Worm (Caenorhabditis elegans) whole organism, L1 larva: ENCODE results near the gene acox-1.5.

Experiments used
- C16A3.4 ChIP-seq: fragments of 150-350 bp; optimal IDR thresholded peaks from 2 replicates; lab custom pipeline; 2014; ENCODE audit warnings: missing biosample characterization, missing genetic modification characterization
- C34B4.2 ChIP-seq: sonication (generic microtip); optimal IDR thresholded peaks from 2 replicates; lab custom pipeline; 2017; ENCODE audit warnings: mild to moderate bottlenecking, missing genetic modification characterization, missing compliant biosample characterization
- Y116A8C.19 ChIP-seq: sonication (generic microtip); optimal IDR thresholded peaks from 2 replicates; lab custom pipeline; 2016; ENCODE audit warnings: missing compliant biosample characterization, missing genetic modification characterization, borderline replicate concordance
- alr-1 ChIP-seq: fragments of 200-800 bp; sonication (Bioruptor generic); optimal IDR thresholded peaks from 2 replicates; lab custom pipeline; 2018; ENCODE audit warnings: borderline replicate concordance, mild to moderate bottlenecking, missing genetic modification characterization, missing compliant biosample characterization
- blmp-1 ChIP-seq: fragments of 150-350 bp; optimal IDR thresholded peaks from 2 replicates; lab custom pipeline; 2014; ENCODE audit warnings: missing biosample characterization, missing genetic modification characterization
- ceh-8 ChIP-seq: fragments of 200-800 bp; sonication (Bioruptor generic); optimal IDR thresholded peaks from 2 replicates; lab custom pipeline; 2018; ENCODE audit warnings: mild to moderate bottlenecking, missing genetic modification characterization, moderate library complexity, missing compliant biosample characterization
- ceh-82 ChIP-seq, 3 experiments: fragments of 150-350 bp in 1 of 3; sonication (generic microtip) in 2 of 3; optimal IDR thresholded peaks; 2 replicates each; lab custom pipeline; 2014 to 2017; ENCODE audit warnings: missing biosample characterization in 3 of 3, missing genetic modification characterization in 3 of 3
- ceh-90 ChIP-seq: sonication (generic microtip); optimal IDR thresholded peaks from 2 replicates; lab custom pipeline; 2016; ENCODE audit warnings: missing genetic modification characterization, missing compliant biosample characterization
- dsc-1 ChIP-seq: sonication (generic microtip); optimal IDR thresholded peaks from 2 replicates; lab custom pipeline; 2016; ENCODE audit warnings: mild to moderate bottlenecking, missing genetic modification characterization, missing compliant biosample characterization
- efl-1 ChIP-seq, 4 experiments: fragments of 150-350 bp; optimal IDR thresholded peaks in 3 of 4; peaks in 1 of 4; 1 replicate in 1 of 4; 2 replicates in 3 of 4; lab custom pipeline; 2014; ENCODE audit warnings: missing biosample characterization in 2 of 4, missing genetic modification characterization in 2 of 4, missing genetic modification reagents in 2 of 4
- efl-3 ChIP-seq: fragments of 200-800 bp; sonication (Bioruptor generic); optimal IDR thresholded peaks from 2 replicates; lab custom pipeline; 2018; ENCODE audit warnings: mild to moderate bottlenecking, missing genetic modification characterization, missing compliant biosample characterization
- egl-13 ChIP-seq: sonication (generic microtip); optimal IDR thresholded peaks from 2 replicates; lab custom pipeline; 2016; ENCODE audit warnings: missing genotype, missing genetic modification reagents, missing genetic modification characterization, missing compliant biosample characterization
- egl-27 ChIP-seq, 2 experiments: fragments of 150-350 bp in 1 of 2; sonication (generic microtip); optimal IDR thresholded peaks; 3 replicates each; lab custom pipeline; 2017 to 2018; ENCODE audit warnings: missing biosample characterization in 2 of 2, missing genetic modification characterization in 2 of 2, missing genetic modification reagents in 2 of 2
- elt-3 ChIP-seq, 6 experiments: fragments of 150-350 bp in 1 of 6; sonication (generic microtip); optimal IDR thresholded peaks; 2 replicates each; lab custom pipeline; 2017 to 2018; ENCODE audit warnings: missing biosample characterization in 6 of 6, missing genetic modification characterization in 6 of 6, inconsistent platforms in 1 of 6
- ets-5 ChIP-seq: fragments of 200-800 bp; sonication (Bioruptor generic); IDR thresholded peaks from 2 replicates; pipeline ENCODE4 v1.3.6; 2022; ENCODE audit warnings: missing genetic modification characterization, missing compliant biosample characterization
- fkh-4 ChIP-seq: sonication (generic microtip); optimal IDR thresholded peaks from 2 replicates; lab custom pipeline; 2016; ENCODE audit warnings: missing compliant biosample characterization, missing genetic modification characterization, borderline replicate concordance
- fos-1 ChIP-seq: fragments of 150-350 bp; optimal IDR thresholded peaks from 2 replicates; lab custom pipeline; 2014; ENCODE audit warnings: missing biosample characterization, missing genetic modification characterization
- grh-1 ChIP-seq: fragments of 200-800 bp; sonication (Bioruptor generic); IDR thresholded peaks from 2 replicates; pipeline ENCODE4 v1.3.6; 2022; ENCODE audit warnings: missing genetic modification reagents, missing genetic modification characterization, missing compliant biosample characterization
- hlh-17 ChIP-seq: fragments of 200-800 bp; sonication (Bioruptor generic); optimal IDR thresholded peaks from 2 replicates; lab custom pipeline; 2018; ENCODE audit warnings: missing genetic modification characterization, mild to moderate bottlenecking, missing compliant biosample characterization, moderate library complexity, borderline replicate concordance
- irx-1 ChIP-seq: sonication (generic microtip); optimal IDR thresholded peaks from 2 replicates; lab custom pipeline; 2016; ENCODE audit warnings: missing genetic modification characterization, missing compliant biosample characterization
- lin-13 ChIP-seq: fragments of 150-350 bp; optimal IDR thresholded peaks from 2 replicates; lab custom pipeline; 2014; ENCODE audit warnings: missing biosample characterization, missing genetic modification reagents, missing genetic modification characterization
- lin-15B ChIP-seq: fragments of 150-350 bp; sonication (generic microtip); optimal IDR thresholded peaks from 3 replicates; lab custom pipeline; 2014; ENCODE audit warnings: missing biosample characterization, missing genetic modification characterization
- lsy-2 ChIP-seq, 2 experiments: fragments of 150-350 bp; optimal IDR thresholded peaks; 2 replicates each; lab custom pipeline; 2014; ENCODE audit warnings: missing biosample characterization in 2 of 2, missing genetic modification characterization in 2 of 2
- mab-9 ChIP-seq: fragments of 200-800 bp; sonication (Bioruptor generic); IDR thresholded peaks from 2 replicates; pipeline ENCODE4 v1.3.6; 2022; ENCODE audit warnings: missing genetic modification reagents, missing genetic modification characterization, missing compliant biosample characterization
- mef-2 ChIP-seq: fragments of 150-350 bp; optimal IDR thresholded peaks from 2 replicates; lab custom pipeline; 2014; ENCODE audit warnings: missing biosample characterization, missing genetic modification characterization
- nhr-11 ChIP-seq: fragments of 150-350 bp; optimal IDR thresholded peaks from 2 replicates; lab custom pipeline; 2014; ENCODE audit warnings: missing biosample characterization, missing genetic modification characterization
- nhr-12 ChIP-seq: sonication (generic microtip); optimal IDR thresholded peaks from 2 replicates; lab custom pipeline; 2017; ENCODE audit warnings: missing biosample characterization, missing genetic modification characterization
- nhr-19 ChIP-seq: fragments of 200-800 bp; sonication (Bioruptor generic); conservative IDR thresholded peaks from 2 replicates; pipeline ENCODE4 v1.3.6; 2022; ENCODE audit warnings: missing genetic modification characterization, missing compliant biosample characterization
- nhr-20 ChIP-seq: sonication (generic microtip); optimal IDR thresholded peaks from 2 replicates; lab custom pipeline; 2016; ENCODE audit warnings: mild to moderate bottlenecking, missing genetic modification characterization, missing compliant biosample characterization
- nhr-237 ChIP-seq: fragments of 150-350 bp; optimal IDR thresholded peaks from 2 replicates; lab custom pipeline; 2014; ENCODE audit warnings: missing biosample characterization, missing genetic modification characterization
- nhr-28 ChIP-seq: fragments of 150-350 bp; optimal IDR thresholded peaks from 2 replicates; lab custom pipeline; 2014; ENCODE audit warnings: missing biosample characterization, missing genetic modification characterization
- nhr-71 ChIP-seq: sonication (generic microtip); optimal IDR thresholded peaks from 2 replicates; lab custom pipeline; 2016; ENCODE audit warnings: mild to moderate bottlenecking, missing genetic modification characterization, moderate library complexity, missing compliant biosample characterization
- nhr-76 ChIP-seq: sonication (generic microtip); optimal IDR thresholded peaks from 2 replicates; lab custom pipeline; 2017; ENCODE audit warnings: missing biosample characterization, missing genetic modification characterization
- nhr-77 ChIP-seq: fragments of 150-350 bp; optimal IDR thresholded peaks from 2 replicates; lab custom pipeline; 2014; ENCODE audit warnings: missing biosample characterization, missing genetic modification characterization
- nhr-84 ChIP-seq: sonication (generic microtip); optimal IDR thresholded peaks from 2 replicates; lab custom pipeline; 2017; ENCODE audit warnings: missing biosample characterization, missing genetic modification characterization
- rnt-1 ChIP-seq: sonication (generic microtip); optimal IDR thresholded peaks from 2 replicates; lab custom pipeline; 2016; ENCODE audit warnings: mild to moderate bottlenecking, missing genetic modification characterization, moderate library complexity, missing compliant biosample characterization
- skn-1 ChIP-seq: fragments of 150-350 bp; optimal IDR thresholded peaks from 2 replicates; lab custom pipeline; 2014; ENCODE audit warnings: missing biosample characterization, missing genetic modification characterization
- snpc-4 ChIP-seq: fragments of 150-350 bp; optimal IDR thresholded peaks from 2 replicates; lab custom pipeline; 2014; ENCODE audit warnings: missing biosample characterization, missing genetic modification characterization
- snu-23 ChIP-seq: sonication (generic microtip); optimal IDR thresholded peaks from 2 replicates; lab custom pipeline; 2016; ENCODE audit warnings: missing genetic modification characterization, missing compliant biosample characterization
- sox-4 ChIP-seq: sonication (generic microtip); optimal IDR thresholded peaks from 2 replicates; lab custom pipeline; 2016; ENCODE audit warnings: missing genetic modification characterization, missing compliant biosample characterization
- sptf-1 ChIP-seq: fragments of 150-350 bp; optimal IDR thresholded peaks from 2 replicates; lab custom pipeline; 2014; ENCODE audit warnings: missing biosample characterization, missing genetic modification characterization
- sup-37 ChIP-seq: fragments of 200-800 bp; sonication (Bioruptor generic); optimal IDR thresholded peaks from 2 replicates; lab custom pipeline; 2018; ENCODE audit warnings: mild to moderate bottlenecking, missing genetic modification characterization, missing compliant biosample characterization
- tbx-2 ChIP-seq: sonication (generic microtip); optimal IDR thresholded peaks from 2 replicates; lab custom pipeline; 2016; ENCODE audit warnings: missing genetic modification characterization, missing compliant biosample characterization
- tlp-1 ChIP-seq: fragments of 150-350 bp; optimal IDR thresholded peaks from 2 replicates; lab custom pipeline; 2014; ENCODE audit warnings: missing biosample characterization, missing genetic modification characterization
- unc-30 ChIP-seq: sonication (generic microtip); optimal IDR thresholded peaks from 2 replicates; lab custom pipeline; 2017; ENCODE audit warnings: missing biosample characterization, missing genetic modification characterization
- xbp-1 ChIP-seq: sonication (generic microtip); optimal IDR thresholded peaks from 2 replicates; lab custom pipeline; 2016; ENCODE audit warnings: missing genetic modification characterization, missing compliant biosample characterization
- zag-1 ChIP-seq: fragments of 150-350 bp; optimal IDR thresholded peaks from 2 replicates; lab custom pipeline; 2014; ENCODE audit warnings: missing biosample characterization, missing genetic modification characterization
- zip-4 ChIP-seq: fragments of 200-800 bp; sonication (Bioruptor generic); optimal IDR thresholded peaks from 2 replicates; lab custom pipeline; 2018; ENCODE audit warnings: mild to moderate bottlenecking, missing genetic modification characterization, moderate library complexity, missing compliant biosample characterization
- ztf-11 ChIP-seq, 2 experiments: sonication (generic microtip); optimal IDR thresholded peaks; 2 replicates each; lab custom pipeline; 2016 to 2017; ENCODE audit warnings: missing genetic modification characterization in 2 of 2, missing biosample characterization in 1 of 2, missing compliant biosample characterization in 1 of 2
- ztf-4 ChIP-seq: fragments of 150-350 bp; optimal IDR thresholded peaks from 2 replicates; lab custom pipeline; 2014; ENCODE audit warnings: missing biosample characterization, missing genetic modification characterization

acox-1.5 gene

ce11 chrIII:9631117-9631655 is 39.2 kb upstream of the acox-1.5 start, which contains the start of gene ubc-7 (continued):
- TF ChIP-seq zag-1 (tag; lab: Kevin White, UChicago) = no peak
- no peak for TF ChIP-seq tlp-1
- no peak for TF ChIP-seq nhr-76 (tag; lab: Kevin White, UChicago)
- peak; percentile 85 for TF ChIP-seq nhr-19
- peak; percentile 91 to 99 for TF ChIP-seq efl-1 (optimal IDR thresholded peaks at IDR 0.05; lab: Kevin White, UChicago)
- peak; percentile 100 for TF ChIP-seq efl-1 (GFP tag; optimal IDR thresholded peaks at IDR 0.05 in 1 of 2; lab: Kevin White, UChicago)
- TF ChIP-seq lin-13 = peak; percentile 73
- no peak for TF ChIP-seq alr-1
- TF ChIP-seq efl-3 (GFP tag; lab: Kevin White, UChicago) = no peak
- TF ChIP-seq ztf-11 (tag; optimal IDR thresholded peaks at IDR 0.05; lab: Kevin White, UChicago) = no peak
- TF ChIP-seq zip-4 (GFP tag; lab: Kevin White, UChicago) = no peak
- TF ChIP-seq nhr-28 (tag; lab: Kevin White, UChicago) = no peak
- peak; percentile 74 for TF ChIP-seq lin-15B (tag; lab: Kevin White, UChicago)
- no peak for TF ChIP-seq egl-27 (tag; optimal IDR thresholded peaks at IDR 0.05; lab: Kevin White, UChicago)
- peak; percentile 67 for TF ChIP-seq irx-1
- TF ChIP-seq lsy-2 (tag; optimal IDR thresholded peaks at IDR 0.05; lab: Kevin White, UChicago) = peak; percentile 91 to 94
- TF ChIP-seq ceh-82 (tag; optimal IDR thresholded peaks at IDR 0.05; lab: Kevin White, UChicago) = peak; percentile 53 to 89 (median 79)

ce11 chrIII:9629855-9630254 is 37.9 kb upstream of the acox-1.5 start, which contains the start of gene rpac-19:
Gene rpac-19, minus strand, starts transcription at chrIII:9629885.
- TF ChIP-seq zag-1 (tag; lab: Kevin White, UChicago) (no peak), nhr-11 (tag; lab: Kevin White, UChicago) (no peak), ceh-90 (peak; percentile 26), ceh-8 (GFP tag; lab: Kevin White, UChicago) (no peak), dsc-1 (tag; lab: Kevin White, UChicago) (peak; percentile 63), sox-4 (tag; lab: Kevin White, UChicago) (no peak), nhr-12 (no peak), skn-1 (peak; percentile 70), blmp-1 (tag; lab: Kevin White, UChicago) (peak; percentile 72), hlh-17 (GFP tag; lab: Kevin White, UChicago) (no peak), zip-4 (GFP tag; lab: Kevin White, UChicago) (peak; percentile 31), tbx-2 (tag; lab: Kevin White, UChicago) (peak; percentile 55), lin-13 (peak; percentile 56), snu-23 (peak; percentile 71), nhr-28 (tag; lab: Kevin White, UChicago) (no peak), Y116A8C.19 (tag; lab: Kevin White, UChicago) (no peak), elt-3 (tag; optimal IDR thresholded peaks at IDR 0.05; lab: Kevin White, UChicago) (no peak), ztf-4 (peak; percentile 46), nhr-237 (tag; lab: Kevin White, UChicago) (no peak), ets-5 (no peak), C34B4.2 (tag; lab: Kevin White, UChicago) (no peak), nhr-77 (tag; lab: Kevin White, UChicago) (no peak), efl-1 (optimal IDR thresholded peaks at IDR 0.05; lab: Kevin White, UChicago) (peak; percentile 48 to 70), efl-1 (GFP tag; optimal IDR thresholded peaks at IDR 0.05 in 1 of 2; lab: Kevin White, UChicago) (peak; percentile 63 to 98), C16A3.4 (peak; percentile 56), sup-37 (no peak), rnt-1 (tag; lab: Kevin White, UChicago) (peak; percentile 68), mef-2 (no peak), egl-13 (tag; lab: Kevin White, UChicago) (peak; percentile 27), mab-9 (GFP tag; lab: Robert Waterston, UW) (no peak), snpc-4 (peak; percentile 39), fkh-4 (tag; lab: Kevin White, UChicago) (no peak), lin-15B (tag; lab: Kevin White, UChicago) (no peak), nhr-84 (no peak), nhr-20 (tag; lab: Kevin White, UChicago) (peak; percentile 47), nhr-71 (peak; percentile 76), lsy-2 (tag; optimal IDR thresholded peaks at IDR 0.05; lab: Kevin White, UChicago) (peak; percentile 62 to 66), fos-1 (tag; lab: Kevin White, UChicago) (no peak), grh-1 (no peak), ceh-82 (tag; optimal IDR thresholded peaks at IDR 0.05; lab: Kevin White, UChicago) (peak; percentile 10 to 18 (median 14)), xbp-1 (tag; lab: Kevin White, UChicago) (peak; percentile 51), unc-30 (tag; lab: Kevin White, UChicago) (no peak), sptf-1 (tag; lab: Kevin White, UChicago) (no peak)
